Worm (Caenorhabditis elegans): ENCODE measurements around the gene byn-1.

ce11 chrIII:6912381-6912780 is 19.4 kb upstream of the byn-1 start, which contains the start of gene pdf-1:
- no peak for TF ChIP-seq elt-3 (tag; optimal IDR thresholded peaks at IDR 0.05)
- TF ChIP-seq lin-13 (GFP tag; optimal IDR thresholded peaks at IDR 0.05) = no peak
- TF ChIP-seq lin-39 (tag; optimal IDR thresholded peaks at IDR 0.05) = no peak
- no peak for TF ChIP-seq ztf-4 (tag; optimal IDR thresholded peaks at IDR 0.05)
- TF ChIP-seq nhr-11 (tag; optimal IDR thresholded peaks at IDR 0.05) = no peak
- TF ChIP-seq skn-1 (tag; optimal IDR thresholded peaks at IDR 0.05) = no peak
- TF ChIP-seq nhr-21 (tag; optimal IDR thresholded peaks at IDR 0.05) = no peak
